Fruit fly (Drosophila melanogaster): ENCODE measurements around the gene mip130.

mip130 gene

DNA sequence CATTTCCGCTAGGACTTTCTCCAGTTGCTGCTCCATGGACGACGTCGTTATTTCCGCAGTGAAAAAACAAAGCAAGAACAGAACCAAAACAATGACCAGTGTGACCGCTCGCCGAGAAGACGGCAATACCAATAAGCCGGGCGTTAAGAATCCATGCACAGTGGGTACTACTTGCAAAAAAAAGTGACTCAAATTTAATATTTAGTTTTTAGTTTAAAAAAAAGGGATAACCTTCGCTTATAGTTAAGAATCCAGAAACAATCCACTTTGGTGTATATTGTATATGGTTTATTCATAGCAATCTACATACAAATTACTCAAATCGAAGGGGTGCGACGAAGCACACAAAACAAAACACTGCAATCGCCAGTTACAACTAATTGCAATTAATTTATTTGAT lies 49.2 kb upstream of the mip130 start, which contains the start of gene Lamtor5 (continued):
- TF ChIP-seq Nf-YB (GFP tag; optimal IDR thresholded peaks at IDR 0.05): peak; percentile 19
- TF ChIP-seq ac (GFP tag; optimal IDR thresholded peaks at IDR 0.05): no peak
- TF ChIP-seq Atf-2 (GFP tag; optimal IDR thresholded peaks at IDR 0.05): no peak
- TF ChIP-seq Stat92E (GFP tag; optimal IDR thresholded peaks at IDR 0.05): peak in 1 of 3 experiments; percentile 15
- peak; percentile 15 for TF ChIP-seq sug (tag; optimal IDR thresholded peaks at IDR 0.05)
- TF ChIP-seq CG4730 (GFP tag; IDR thresholded peaks at IDR 0.05): no peak
- no peak for TF ChIP-seq CG8478 (optimal IDR thresholded peaks at IDR 0.05)
- no peak for TF ChIP-seq exex (tag; optimal IDR thresholded peaks at IDR 0.05)
- peak; percentile 17 for TF ChIP-seq trem (tag; optimal IDR thresholded peaks at IDR 0.05)
- TF ChIP-seq stwl (tag; optimal IDR thresholded peaks at IDR 0.05): peak; percentile 24
- TF ChIP-seq ewg (GFP tag; optimal IDR thresholded peaks at IDR 0.05): no peak
- peak; percentile 20; the same call in 1 of the 2 replicates for TF ChIP-seq Bgb (GFP tag; IDR thresholded peaks at IDR 0.05; ENCODE audit: partially characterized antibody)
- no peak for TF ChIP-seq CG14965 (GFP tag; optimal IDR thresholded peaks at IDR 0.05; ENCODE audit: borderline replicate concordance)
- no peak; the same call in 1 of the 2 replicates for TF ChIP-seq NFAT (GFP tag; IDR thresholded peaks at IDR 0.05)
- peak; percentile 93 for TF ChIP-seq sens (GFP tag)
- TF ChIP-seq pfk (GFP tag; optimal IDR thresholded peaks at IDR 0.05): no peak
- TF ChIP-seq CTCF (GFP tag; optimal IDR thresholded peaks at IDR 0.05): no peak
- TF ChIP-seq slbo (GFP tag; IDR thresholded peaks at IDR 0.05): peak; percentile 73
- 0 out of 2 replicates have a peak, but pooled peaks have one; percentile 28 for TF ChIP-seq vvl (GFP tag; IDR thresholded peaks at IDR 0.05)
- TF ChIP-seq Fer3 (tag; optimal IDR thresholded peaks at IDR 0.05): peak; percentile 45
- peak; percentile 24 for TF ChIP-seq CG12744 (GFP tag; optimal IDR thresholded peaks at IDR 0.05)
- TF ChIP-seq HmgD (GFP tag; optimal IDR thresholded peaks at IDR 0.05): no peak
- TF ChIP-seq eve (GFP tag; optimal IDR thresholded peaks at IDR 0.05): no peak
- TF ChIP-seq bbx (GFP tag; IDR thresholded peaks at IDR 0.05; ENCODE audit: partially characterized antibody): 0 out of 2 replicates have a peak, but pooled peaks have one; percentile 28
- peak; percentile 39 for TF ChIP-seq YL-1 (GFP tag; optimal IDR thresholded peaks at IDR 0.05)
- no peak for TF ChIP-seq CG10431 (GFP tag; optimal IDR thresholded peaks at IDR 0.05)
- peak; percentile 61 for TF ChIP-seq CG12659 (GFP tag; optimal IDR thresholded peaks at IDR 0.05)
- peak; percentile 25 for TF ChIP-seq Chrac-16 (GFP tag; optimal IDR thresholded peaks at IDR 0.05)
- peak; percentile 55 for TF ChIP-seq D19A (tag; optimal IDR thresholded peaks at IDR 0.05)
- 0 out of 2 replicates have a peak, but pooled peaks have one; percentile 16 for TF ChIP-seq CG10321 (GFP tag; IDR thresholded peaks at IDR 0.05)
- peak; percentile 27 for TF ChIP-seq cwo (GFP tag; optimal IDR thresholded peaks at IDR 0.05)
- peak; percentile 34; the same call in 1 of the 2 replicates for TF ChIP-seq CG14014 (GFP tag; IDR thresholded peaks at IDR 0.05)
- peak; percentile 60 for TF ChIP-seq lilli (GFP tag; optimal IDR thresholded peaks at IDR 0.05)
- TF ChIP-seq CG11504 (tag; optimal IDR thresholded peaks at IDR 0.05): peak; percentile 47
- no peak for TF ChIP-seq CG1602 (GFP tag; optimal IDR thresholded peaks at IDR 0.05)
- peak; percentile 5 for TF ChIP-seq CrebB (tag; optimal IDR thresholded peaks at IDR 0.05)
- peak; percentile 50 for TF ChIP-seq CG13424 (tag; optimal IDR thresholded peaks at IDR 0.05)
- peak; percentile 10 for TF ChIP-seq Mad (GFP tag; optimal IDR thresholded peaks at IDR 0.05)
- TF ChIP-seq tin (GFP tag; optimal IDR thresholded peaks at IDR 0.05): no peak
- TF ChIP-seq CG3281 (GFP tag; optimal IDR thresholded peaks at IDR 0.05): peak; percentile 37
- no peak for TF ChIP-seq kah (GFP tag; optimal IDR thresholded peaks at IDR 0.05)
- TF ChIP-seq lbe (GFP tag; optimal IDR thresholded peaks at IDR 0.05): no peak
- TF ChIP-seq dati (GFP tag; IDR thresholded peaks at IDR 0.05): no peak
- TF ChIP-seq Xbp1 (GFP tag; optimal IDR thresholded peaks at IDR 0.05): peak; percentile 27
- TF ChIP-seq CG13296 (GFP tag; optimal IDR thresholded peaks at IDR 0.05): peak; percentile 41
- TF ChIP-seq CG5180 (GFP tag; optimal IDR thresholded peaks at IDR 0.05): no peak
- peak; percentile 69 for TF ChIP-seq lab (GFP tag; optimal IDR thresholded peaks at IDR 0.05)
- TF ChIP-seq Dad (GFP tag; optimal IDR thresholded peaks at IDR 0.05): peak; percentile 14
- no peak for TF ChIP-seq Neu2 (GFP tag; optimal IDR thresholded peaks at IDR 0.05; ENCODE audit: borderline replicate concordance)
- no peak for TF ChIP-seq run (tag; optimal IDR thresholded peaks at IDR 0.05)
- TF ChIP-seq Taf1 (GFP tag; IDR thresholded peaks at IDR 0.05): 0 out of 2 replicates have a peak, but pooled peaks have one; percentile 29
